Fruit fly (Drosophila melanogaster) Kc167 (cell line): ENCODE data around the gene CG42538.

Experiments
- Myc ChIP-seq: fragments of >200 bp; optimal IDR thresholded peaks from 2 replicates; lab custom pipeline; 2017; ENCODE audit warnings: missing external identifiers
- h ChIP-seq: fragments of >200 bp; optimal IDR thresholded peaks from 3 replicates; lab custom pipeline; 2018; ENCODE audit warnings: missing external identifiers

DNA sequence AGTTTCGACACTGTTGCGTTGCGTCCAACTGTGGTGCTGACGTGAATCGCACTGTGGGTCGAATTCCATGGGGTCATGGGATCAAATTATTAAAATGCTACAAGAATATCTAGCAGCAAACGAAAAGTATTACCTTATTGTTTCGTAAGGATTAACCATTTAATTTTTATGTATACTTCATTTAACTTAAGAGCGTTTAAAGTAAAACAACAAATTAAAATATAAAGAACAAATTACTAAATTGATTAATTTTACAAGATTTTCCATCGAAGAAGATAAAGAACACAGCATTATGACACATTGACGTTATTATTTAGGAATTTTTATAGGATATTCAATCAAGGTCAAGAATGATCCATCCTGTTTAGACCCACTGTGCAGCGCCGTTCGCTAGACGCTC, 19.8 kb downstream of the CG42538 start:
- TF ChIP-seq Myc (no peak), h (lab: Kevin White, UChicago) (no peak)
